Fruit fly (Drosophila melanogaster): ENCODE results near the gene CG10919.

The CG10919 gene

dm6 chr3R:7779620-7780019 is 21.7 kb downstream of the CG10919 start (continued):
- TF ChIP-seq Awh (GFP tag; IDR thresholded peaks at IDR 0.05) (peak; percentile 49; the same call in 1 of the 2 replicates), ci (GFP tag; IDR thresholded peaks at IDR 0.05) (peak; percentile 84), CTCF (GFP tag; optimal IDR thresholded peaks at IDR 0.05) (peak; percentile 74)

- TF ChIP-seq Ravus (GFP tag; IDR thresholded peaks at IDR 0.05) (no peak), CG3065 (GFP tag; optimal IDR thresholded peaks at IDR 0.05) (no peak), CG15601 (tag; optimal IDR thresholded peaks at IDR 0.05) (no peak), lov (optimal IDR thresholded peaks at IDR 0.05) (no peak), lov (GFP tag; IDR thresholded peaks at IDR 0.05) (no peak), chinmo (GFP tag; IDR thresholded peaks at IDR 0.05; ENCODE audit: partially characterized antibody) (0 out of 4 replicates have a peak, but pooled peaks have one; percentile 25), Sox100B (GFP tag; optimal IDR thresholded peaks at IDR 0.05) (no peak), Gsc (GFP tag; IDR thresholded peaks at IDR 0.05) (no peak), CG6654 (GFP tag; optimal IDR thresholded peaks at IDR 0.05) (no peak), bigmax (GFP tag; optimal IDR thresholded peaks at IDR 0.05) (no peak), CG4820 (GFP tag; optimal IDR thresholded peaks at IDR 0.05) (no peak), CG12391 (tag; optimal IDR thresholded peaks at IDR 0.05) (no peak), kah (GFP tag; optimal IDR thresholded peaks at IDR 0.05) (no peak), CG32532 (GFP tag; IDR thresholded peaks at IDR 0.05) (no peak), oc (tag; optimal IDR thresholded peaks at IDR 0.05) (no peak), CG1792 (GFP tag; optimal IDR thresholded peaks at IDR 0.05) (no peak), Hand (GFP tag; optimal IDR thresholded peaks at IDR 0.05) (no peak), pum (GFP tag; optimal IDR thresholded peaks at IDR 0.05) (no peak), CG8765 (GFP tag; IDR thresholded peaks at IDR 0.05) (no peak), hb (GFP tag; IDR thresholded peaks at IDR 0.05; ENCODE audit: partially characterized antibody) (no peak), Xrp1 (GFP tag; IDR thresholded peaks at IDR 0.05) (no peak), CG12104 (GFP tag; optimal IDR thresholded peaks at IDR 0.05) (no peak), CG10147 (GFP tag; optimal IDR thresholded peaks at IDR 0.05) (no peak), CG15514 (GFP tag; optimal IDR thresholded peaks at IDR 0.05) (peak; percentile 92), dpn (GFP tag; optimal IDR thresholded peaks at IDR 0.05) (no peak), pros (GFP tag; optimal IDR thresholded peaks at IDR 0.05) (no peak), CG9876 (GFP tag; optimal IDR thresholded peaks at IDR 0.05) (no peak), trh (GFP tag; optimal IDR thresholded peaks at IDR 0.05) (no peak), jumu (GFP tag; optimal IDR thresholded peaks at IDR 0.05) (no peak), CG10959 (GFP tag; IDR thresholded peaks at IDR 0.05) (no peak), CG34376 (GFP tag; optimal IDR thresholded peaks at IDR 0.05) (peak; percentile 4), da (GFP tag; optimal IDR thresholded peaks at IDR 0.05) (no peak), Jarid2 (GFP tag; optimal IDR thresholded peaks at IDR 0.05) (peak; percentile 37), Bteb2 (GFP tag; optimal IDR thresholded peaks at IDR 0.05) (no peak), fu2 (GFP tag; optimal IDR thresholded peaks at IDR 0.05) (no peak), mirr (GFP tag; optimal IDR thresholded peaks at IDR 0.05) (peak; percentile 22), Xbp1 (GFP tag; optimal IDR thresholded peaks at IDR 0.05) (no peak), peb (GFP tag; IDR thresholded peaks at IDR 0.05) (no peak), nom (GFP tag; optimal IDR thresholded peaks at IDR 0.05) (no peak), CG2129 (GFP tag; IDR thresholded peaks at IDR 0.05; ENCODE audit: partially characterized antibody) (no peak), TFAM (GFP tag; optimal IDR thresholded peaks at IDR 0.05) (no peak), Hr78 (GFP tag; optimal IDR thresholded peaks at IDR 0.05) (no peak), CG9727 (GFP tag; optimal IDR thresholded peaks at IDR 0.05) (no peak), Bgb (GFP tag; IDR thresholded peaks at IDR 0.05; ENCODE audit: partially characterized antibody) (no peak), CG7963 (GFP tag; IDR thresholded peaks at IDR 0.05; ENCODE audit: partially characterized antibody) (no peak), ind (GFP tag; optimal IDR thresholded peaks at IDR 0.05) (no peak)
Measured at dm6 chr3R:7782933-7783686, 25.2 kb downstream of the CG10919 start, which contains the start of gene CG18747. TSS of gene CG18747 (minus strand) at chr3R:7783446.
